Worm (Caenorhabditis elegans) whole organism, midembryonic: ENCODE measurements around the gene sor-1.

Experiments used
- med-1 ChIP-seq: sonication (generic microtip); optimal IDR thresholded peaks from 2 replicates; lab custom pipeline; 2017; ENCODE audit warnings: missing genetic modification characterization, mild to moderate bottlenecking, missing compliant biosample characterization, antibody characterized with exemption, missing genetic modification reagents; ENCODE audit not compliant: insufficient read depth
- ztf-23 ChIP-seq: fragments of 200-800 bp; sonication (Bioruptor generic); IDR thresholded peaks from 2 replicates; pipeline ENCODE4 v1.3.6; 2022; ENCODE audit warnings: missing genetic modification reagents, missing genetic modification characterization, missing compliant biosample characterization
- ztf-29 ChIP-seq: fragments of 200-800 bp; sonication (Bioruptor generic); IDR thresholded peaks from 2 replicates; pipeline ENCODE4 v1.3.6; 2022; ENCODE audit warnings: missing genetic modification reagents, missing genetic modification characterization, missing compliant biosample characterization

ce11 chrIII:8429497-8429896 is 11.5 kb downstream of the sor-1 start:
- TF ChIP-seq med-1 (GFP tag; lab: Kevin White, UChicago) (no peak), ztf-23 (no peak), ztf-29 (no peak)
